Worm (Caenorhabditis elegans): ENCODE measurements around the gene crh-1.
A peak's percentile ranks its signal among the peaks of the same experiment; 100 is the strongest.

Gene crh-1

DNA sequence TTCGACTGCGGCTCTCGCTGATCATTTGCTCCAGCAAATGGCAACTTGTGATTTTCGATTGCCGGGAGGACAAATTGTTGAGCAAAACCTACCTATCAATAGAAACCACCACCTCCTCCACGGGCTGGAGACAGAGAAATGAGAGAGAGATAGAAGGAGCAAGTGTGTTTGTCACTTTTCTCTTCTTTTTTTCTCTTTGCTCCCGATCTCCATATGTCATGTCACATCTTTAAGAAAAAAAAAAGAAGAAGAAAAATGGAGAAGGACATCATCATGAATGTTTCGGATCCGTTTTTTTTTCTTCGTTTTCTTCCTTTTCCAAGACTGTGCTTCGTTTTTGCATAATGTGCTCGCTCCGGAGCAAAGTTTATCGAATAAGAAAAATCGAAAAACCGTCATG, 3.2 kb downstream of the crh-1 start (continued):
- TF ChIP-seq irx-1 (tag; optimal IDR thresholded peaks at IDR 0.05) (no peak), snu-23 (GFP tag; optimal IDR thresholded peaks at IDR 0.05) (peak; percentile 26), vab-15 (tag; optimal IDR thresholded peaks at IDR 0.05) (no peak), lsy-2 (tag; optimal IDR thresholded peaks at IDR 0.05) (peak in 1 of 2 experiments; percentile 34), nhr-20 (tag; optimal IDR thresholded peaks at IDR 0.05) (no peak), dpl-1 (GFP tag; optimal IDR thresholded peaks at IDR 0.05) (no peak)

DNA sequence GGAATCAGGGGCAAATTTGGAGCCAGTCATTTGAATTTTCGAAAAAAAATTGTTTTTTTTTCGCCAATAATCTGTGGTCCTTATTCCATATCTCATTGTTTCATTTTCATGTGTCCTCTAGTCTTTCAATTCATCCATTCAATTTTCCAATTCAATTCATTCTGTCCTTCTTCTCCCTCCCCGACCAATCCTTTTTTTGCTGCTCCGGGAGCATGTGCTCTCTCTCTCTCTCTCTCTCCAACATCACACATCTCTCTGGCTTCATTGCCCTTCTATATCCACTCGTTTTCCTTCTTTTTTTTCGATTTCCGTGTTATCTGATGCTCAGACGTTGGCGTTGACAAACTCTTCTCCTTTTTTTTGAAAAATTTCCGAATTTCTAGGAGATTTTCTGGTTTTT, 5.8 kb downstream of the crh-1 start:
- TF ChIP-seq unc-30 (tag; optimal IDR thresholded peaks at IDR 0.05) (no peak), nhr-47 (tag; optimal IDR thresholded peaks at IDR 0.05) (peak; percentile 30), lin-35 (GFP tag; optimal IDR thresholded peaks at IDR 0.05) (no peak), egl-13 (tag; optimal IDR thresholded peaks at IDR 0.05) (peak; percentile 3), snu-23 (GFP tag; optimal IDR thresholded peaks at IDR 0.05) (peak; percentile 29), lin-14 (GFP tag; optimal IDR thresholded peaks at IDR 0.05) (peak; percentile 79), ceh-82 (tag; optimal IDR thresholded peaks at IDR 0.05) (peak in 1 of 3 experiments; percentile 32), jun-1 (tag; optimal IDR thresholded peaks at IDR 0.05) (no peak), tbx-2 (tag; optimal IDR thresholded peaks at IDR 0.05) (peak; percentile 34), fkh-10 (GFP tag; optimal IDR thresholded peaks at IDR 0.05) (peak; percentile 51), fkh-8 (tag; optimal IDR thresholded peaks at IDR 0.05) (peak; percentile 37), swsn-7 (tag; optimal IDR thresholded peaks at IDR 0.05) (peak; percentile 22), lsy-2 (tag; optimal IDR thresholded peaks at IDR 0.05) (peak in 1 of 2 experiments; percentile 9), nhr-71 (tag; optimal IDR thresholded peaks at IDR 0.05) (peak; percentile 42)

DNA sequence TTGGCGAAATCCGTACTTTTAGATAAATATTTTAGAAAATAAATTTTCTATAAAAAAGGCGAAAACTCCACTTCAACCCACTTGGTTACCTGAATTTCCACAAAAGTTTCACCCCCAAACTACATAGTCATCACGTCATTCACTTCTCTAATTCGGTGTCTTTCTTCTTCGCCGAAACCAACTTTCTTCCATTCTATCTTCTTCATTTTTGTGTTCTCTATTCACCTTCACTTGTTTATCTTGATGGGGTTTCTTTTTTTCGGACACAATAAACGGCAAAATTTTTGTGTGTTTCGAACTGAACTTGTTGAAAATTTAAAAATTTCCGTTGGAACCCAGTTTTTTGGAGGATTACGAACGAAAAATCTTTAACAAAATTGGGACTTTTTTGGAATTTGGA, 9.3 kb downstream of the crh-1 start:
- TF ChIP-seq snu-23 (GFP tag; optimal IDR thresholded peaks at IDR 0.05) = peak; percentile 7
- peak; percentile 47 for TF ChIP-seq lin-14 (GFP tag; optimal IDR thresholded peaks at IDR 0.05)
- peak; percentile 97 for TF ChIP-seq blmp-1 (tag; optimal IDR thresholded peaks at IDR 0.05)
- peak; percentile 47 for TF ChIP-seq nhr-85 (tag)
- TF ChIP-seq mep-1 (tag; optimal IDR thresholded peaks at IDR 0.05) = peak; percentile 4
- no peak for TF ChIP-seq nhr-11 (tag; optimal IDR thresholded peaks at IDR 0.05)
- TF ChIP-seq sptf-1 (tag; optimal IDR thresholded peaks at IDR 0.05) = no peak

DNA sequence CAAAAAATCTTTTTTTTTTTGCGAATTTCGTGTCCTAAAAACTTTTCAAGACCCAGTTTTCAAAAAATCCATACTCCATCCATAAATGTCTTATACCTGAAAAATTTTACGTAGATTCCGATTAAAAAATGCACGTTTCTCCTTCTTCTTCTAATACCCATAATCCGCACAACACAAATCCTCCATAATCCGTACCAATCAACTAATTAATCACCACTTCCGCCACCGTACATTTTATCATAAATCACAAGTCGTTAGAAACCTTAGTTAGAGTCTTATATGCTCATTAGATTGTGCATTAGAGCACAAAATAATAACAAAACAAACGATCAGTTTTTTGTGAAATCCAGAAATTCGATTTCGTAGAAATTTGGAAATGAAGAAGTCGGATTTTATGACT, 11.4 kb downstream of the crh-1 start:
- peak; percentile 99 for TF ChIP-seq dsc-1 (tag; optimal IDR thresholded peaks at IDR 0.05)
- peak; percentile 14 for TF ChIP-seq nhr-47 (tag; optimal IDR thresholded peaks at IDR 0.05)
- TF ChIP-seq lin-15B (tag; optimal IDR thresholded peaks at IDR 0.05) = no peak
- no peak for TF ChIP-seq ama-1 (optimal IDR thresholded peaks at IDR 0.05)
- TF ChIP-seq pax-3 (tag; optimal IDR thresholded peaks at IDR 0.05) = peak; percentile 45
- no peak for TF ChIP-seq rnt-1 (tag; optimal IDR thresholded peaks at IDR 0.05)

DNA sequence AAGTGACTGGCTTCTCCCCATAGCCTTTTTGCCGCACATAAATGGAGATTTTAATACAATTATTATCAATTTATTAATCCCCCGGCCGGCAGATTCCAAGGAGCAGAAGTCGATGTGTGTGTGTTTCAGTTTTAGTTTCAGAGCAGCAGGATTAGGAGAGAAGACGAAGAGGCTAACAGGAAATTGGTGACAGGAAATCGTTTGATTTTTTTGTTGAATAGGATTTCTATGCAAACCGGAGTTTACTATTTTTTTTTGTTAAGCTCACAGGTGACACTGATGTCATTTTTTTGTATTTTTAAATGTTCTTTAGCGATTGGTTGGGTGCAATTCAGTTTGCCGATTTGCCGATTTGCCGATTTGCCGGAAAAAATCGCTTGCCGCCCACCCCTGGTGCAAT, 22.9 kb downstream of the crh-1 start:
- TF ChIP-seq lin-15B (tag; optimal IDR thresholded peaks at IDR 0.05) = no peak
- TF ChIP-seq sox-4 (tag; optimal IDR thresholded peaks at IDR 0.05) = peak; percentile 3
- peak; percentile 57 for TF ChIP-seq nhr-85 (tag)
- peak; percentile 71 for TF ChIP-seq dsc-1 (tag; optimal IDR thresholded peaks at IDR 0.05)
- no peak for TF ChIP-seq lin-39 (tag; optimal IDR thresholded peaks at IDR 0.05)

DNA sequence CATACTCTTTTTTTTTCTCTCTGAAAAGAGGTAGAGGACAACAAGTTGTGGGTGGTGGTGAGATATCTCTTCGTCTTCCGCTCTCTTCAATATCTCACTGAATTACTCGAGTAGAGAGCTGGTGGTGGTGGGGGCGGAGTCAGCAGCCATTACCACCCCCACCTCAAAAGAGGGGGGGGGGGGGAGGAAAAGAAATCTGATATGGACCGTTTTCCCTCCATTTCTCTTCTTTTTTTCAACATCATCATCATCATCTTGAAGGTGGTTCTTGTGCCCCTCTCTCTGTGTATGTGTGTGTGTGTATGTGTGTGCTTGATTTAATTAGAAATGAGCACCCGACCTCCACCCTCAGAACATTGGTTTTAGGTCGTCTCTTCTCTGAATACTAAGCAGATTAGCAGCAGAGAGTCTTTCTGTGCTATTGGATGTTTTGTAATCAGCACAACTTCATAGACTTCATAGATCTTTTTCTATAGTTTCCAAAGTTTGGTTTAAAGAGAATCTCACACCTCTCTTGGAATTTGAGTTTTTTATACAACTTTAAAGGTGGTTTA, 24.0 kb downstream of the crh-1 start:
- TF ChIP-seq lin-14 (GFP tag; optimal IDR thresholded peaks at IDR 0.05) (peak; percentile 84), unc-130 (tag; optimal IDR thresholded peaks at IDR 0.05) (no peak), aly-2 (tag; optimal IDR thresholded peaks at IDR 0.05) (no peak), egl-13 (tag; optimal IDR thresholded peaks at IDR 0.05) (peak; percentile 16), ztf-4 (tag; optimal IDR thresholded peaks at IDR 0.05) (no peak), C04F5.9 (tag; optimal IDR thresholded peaks at IDR 0.05) (no peak), mab-9 (GFP tag; IDR thresholded peaks at IDR 0.05) (no peak), lsy-2 (tag; optimal IDR thresholded peaks at IDR 0.05) (peak in 1 of 2 experiments; percentile 11), fkh-8 (tag; optimal IDR thresholded peaks at IDR 0.05) (peak; percentile 67)

All from whole organism, L1 larva.